Worm (Caenorhabditis elegans): ENCODE measurements around the gene alp-1.

ce11 chrIV:8840161-8840765 lies 12.0 kb upstream of the alp-1 start, which contains the start of the genes T28C6.11 and T11B7.1:
- TF ChIP-seq hlh-1 (tag; optimal IDR thresholded peaks at IDR 0.05), result no peak
- no peak for TF ChIP-seq mep-1 (tag; optimal IDR thresholded peaks at IDR 0.05)
- TF ChIP-seq pha-4 (tag; optimal IDR thresholded peaks at IDR 0.05), result no peak
